Fruit fly (Drosophila melanogaster): ENCODE measurements around the gene Obp93a.

The Obp93a gene

DNA sequence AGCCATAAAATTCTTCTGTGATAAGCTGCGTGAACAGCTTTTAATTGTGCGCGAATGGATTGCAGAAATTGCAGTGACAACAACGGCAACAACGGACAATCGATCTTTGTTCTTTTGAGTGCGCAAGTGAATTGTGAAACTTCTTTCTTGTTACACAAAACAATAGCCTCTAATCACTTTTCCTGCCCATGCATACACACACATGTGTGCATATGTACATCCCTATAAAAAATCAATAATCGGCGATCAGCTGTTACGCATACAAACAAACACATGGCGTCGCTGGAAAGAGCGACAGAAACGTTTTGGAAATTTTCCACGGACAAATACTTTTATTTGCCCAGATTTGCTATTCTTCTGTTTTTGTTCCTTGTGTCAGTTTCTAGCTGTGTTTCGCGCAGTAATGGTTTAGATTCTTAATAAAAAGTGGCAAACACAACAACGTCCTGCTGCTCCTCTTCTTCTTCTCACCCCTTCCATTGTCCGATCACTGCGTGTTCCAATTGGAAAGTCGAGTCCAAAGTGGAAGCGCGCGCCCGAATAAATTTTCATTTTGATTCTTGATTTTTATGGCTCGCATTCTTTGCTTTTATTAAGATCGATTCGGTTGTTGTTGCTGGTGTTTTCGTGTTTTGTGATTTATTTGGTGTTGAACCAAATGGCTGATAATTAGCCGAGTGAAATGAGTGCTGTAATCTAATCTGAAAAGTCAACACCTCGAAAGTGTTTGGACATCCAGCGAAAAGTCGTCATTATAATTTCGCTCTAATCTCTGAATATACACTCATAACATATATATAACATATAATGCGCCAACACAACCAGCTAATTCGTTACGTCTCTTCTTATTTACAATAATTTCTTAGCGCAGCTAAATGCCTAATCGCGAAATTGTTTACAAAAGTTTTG is 27.3 kb upstream of the Obp93a start (continued):
- TF ChIP-seq woc (GFP tag; optimal IDR thresholded peaks at IDR 0.05) (no peak), Hr78 (GFP tag; optimal IDR thresholded peaks at IDR 0.05) (no peak)

DNA sequence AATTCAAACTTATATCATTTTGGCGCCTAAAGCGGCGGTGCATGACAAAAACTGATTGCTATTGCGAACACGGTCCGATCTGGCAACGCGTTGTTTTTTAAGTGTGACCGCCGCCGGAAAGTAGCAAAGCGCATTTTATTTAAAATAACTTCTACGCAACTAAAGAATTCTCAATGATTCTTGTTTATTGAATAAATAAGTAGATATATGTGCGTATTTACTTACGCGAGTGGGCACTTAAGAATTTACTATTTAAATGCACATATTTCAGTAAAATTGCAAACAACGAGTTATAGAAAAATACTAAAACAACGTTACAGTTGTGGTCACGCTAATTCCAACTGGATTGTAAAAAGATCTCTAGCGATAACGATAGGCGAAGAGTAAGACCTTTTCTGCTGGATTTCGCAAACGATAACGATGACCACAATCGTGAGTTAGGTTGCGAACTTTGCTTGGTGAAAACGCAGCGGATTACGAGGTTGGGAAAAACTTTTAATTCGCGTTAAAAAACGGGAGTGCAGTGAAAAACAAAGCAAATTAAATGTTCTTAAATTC is 26.5 kb upstream of the Obp93a start:
- TF ChIP-seq Jra (GFP tag; optimal IDR thresholded peaks at IDR 0.05) (no peak), Hr78 (GFP tag; optimal IDR thresholded peaks at IDR 0.05) (no peak), sage (GFP tag; optimal IDR thresholded peaks at IDR 0.05) (no peak), OdsH (GFP tag; optimal IDR thresholded peaks at IDR 0.05) (no peak), dl (GFP tag; optimal IDR thresholded peaks at IDR 0.05; ENCODE audit: insufficient read depth in 1 of 2, partially characterized antibody in 2 of 2) (peak in 1 of 2 experiments; percentile 5), Vsx2 (GFP tag; optimal IDR thresholded peaks at IDR 0.05; ENCODE audit: partially characterized antibody) (no peak), psq (GFP tag; optimal IDR thresholded peaks at IDR 0.05) (no peak), h (GFP tag; optimal IDR thresholded peaks at IDR 0.05) (peak; percentile 13), Rel (GFP tag; optimal IDR thresholded peaks at IDR 0.05) (no peak), Rel (tag; optimal IDR thresholded peaks at IDR 0.05) (peak; percentile 29), CG9705 (GFP tag; optimal IDR thresholded peaks at IDR 0.05) (no peak), CrebA (GFP tag; optimal IDR thresholded peaks at IDR 0.05; ENCODE audit: borderline replicate concordance) (no peak), brk (GFP tag; optimal IDR thresholded peaks at IDR 0.05) (no peak), tai (GFP tag; optimal IDR thresholded peaks at IDR 0.05) (no peak), rgr (GFP tag; optimal IDR thresholded peaks at IDR 0.05) (no peak), CG32264 (GFP tag; optimal IDR thresholded peaks at IDR 0.05) (no peak), dmrt93B (GFP tag; optimal IDR thresholded peaks at IDR 0.05) (no peak), Hnf4 (GFP tag; optimal IDR thresholded peaks at IDR 0.05) (peak; percentile 16), lola (GFP tag; optimal IDR thresholded peaks at IDR 0.05) (no peak), jim (GFP tag; optimal IDR thresholded peaks at IDR 0.05) (no peak), sv (GFP tag; optimal IDR thresholded peaks at IDR 0.05) (no peak), pan (optimal IDR thresholded peaks at IDR 0.05) (no peak), woc (GFP tag; optimal IDR thresholded peaks at IDR 0.05) (no peak), Dfd (GFP tag; optimal IDR thresholded peaks at IDR 0.05) (no peak), Dif (GFP tag; optimal IDR thresholded peaks at IDR 0.05; ENCODE audit: partially characterized antibody) (peak; percentile 83)

DNA sequence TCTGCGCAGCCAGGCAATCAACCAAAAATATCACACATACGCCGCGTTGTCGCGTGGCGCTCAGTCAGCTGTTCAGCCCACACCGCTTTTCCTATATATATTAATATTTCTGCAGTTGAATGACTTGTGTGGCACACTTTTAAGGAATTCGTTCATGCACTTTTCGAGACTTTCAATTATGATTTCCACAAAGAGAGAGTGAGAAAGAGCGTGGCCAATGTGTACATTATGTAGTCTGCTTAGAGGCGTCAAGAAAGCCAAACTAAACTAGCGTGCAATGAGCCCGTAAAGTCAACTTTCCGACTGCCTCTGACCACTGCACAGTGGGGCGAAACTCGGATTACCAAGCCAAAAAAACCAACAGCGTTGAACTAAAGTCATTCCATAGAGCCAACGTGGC is 24.6 kb upstream of the Obp93a start:
- peak; percentile 49 for TF ChIP-seq h (GFP tag; optimal IDR thresholded peaks at IDR 0.05)
- no peak for TF ChIP-seq psq (GFP tag; optimal IDR thresholded peaks at IDR 0.05)

DNA sequence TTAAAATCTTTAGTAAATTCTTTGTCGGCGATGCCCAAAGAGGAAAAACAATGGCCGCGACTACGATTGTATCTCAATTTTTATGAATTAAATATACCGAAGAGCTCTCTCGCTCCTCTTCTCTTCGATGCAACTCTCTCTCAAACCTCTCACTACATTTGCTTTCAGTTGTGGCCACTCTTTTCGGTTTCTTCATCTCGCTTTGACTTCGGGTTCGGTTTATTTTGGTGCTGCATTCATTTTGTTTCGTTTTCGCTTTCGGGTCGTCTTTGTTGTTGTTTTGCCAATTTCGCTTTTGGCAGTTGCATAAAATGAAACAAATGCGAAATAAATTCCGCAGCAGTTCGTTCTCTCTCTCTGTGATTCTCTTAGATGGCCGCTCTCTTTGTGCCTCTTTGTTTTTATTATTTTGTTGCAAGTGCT is 23.4 kb upstream of the Obp93a start:
- TF ChIP-seq Dif (GFP tag; optimal IDR thresholded peaks at IDR 0.05; ENCODE audit: partially characterized antibody): peak; percentile 78
- TF ChIP-seq dl (GFP tag; optimal IDR thresholded peaks at IDR 0.05; ENCODE audit: insufficient read depth in 1 of 2, partially characterized antibody in 2 of 2): peak; percentile 80 to 84
- TF ChIP-seq CG9705 (GFP tag; optimal IDR thresholded peaks at IDR 0.05): no peak
- peak; percentile 78 for TF ChIP-seq Rel (GFP tag; optimal IDR thresholded peaks at IDR 0.05)
- TF ChIP-seq Rel (tag; optimal IDR thresholded peaks at IDR 0.05): peak; percentile 47
- TF ChIP-seq sv (GFP tag; optimal IDR thresholded peaks at IDR 0.05): no peak
- TF ChIP-seq dmrt93B (GFP tag; optimal IDR thresholded peaks at IDR 0.05): no peak
- TF ChIP-seq Sp1 (GFP tag; optimal IDR thresholded peaks at IDR 0.05): peak; percentile 86
- no peak for TF ChIP-seq ey (GFP tag; optimal IDR thresholded peaks at IDR 0.05)
- TF ChIP-seq brk (GFP tag; optimal IDR thresholded peaks at IDR 0.05): peak; percentile 65
- TF ChIP-seq psq (GFP tag; optimal IDR thresholded peaks at IDR 0.05): peak; percentile 3
- peak; percentile 57 for TF ChIP-seq Vsx2 (GFP tag; optimal IDR thresholded peaks at IDR 0.05; ENCODE audit: partially characterized antibody)
- TF ChIP-seq br (GFP tag; optimal IDR thresholded peaks at IDR 0.05): peak; percentile 34
- peak; percentile 89 for TF ChIP-seq CrebA (GFP tag; optimal IDR thresholded peaks at IDR 0.05; ENCODE audit: borderline replicate concordance)
- TF ChIP-seq sage (GFP tag; optimal IDR thresholded peaks at IDR 0.05): peak; percentile 60
- no peak for TF ChIP-seq usp (GFP tag; optimal IDR thresholded peaks at IDR 0.05)
- peak; percentile 33 for TF ChIP-seq woc (GFP tag; optimal IDR thresholded peaks at IDR 0.05)
- no peak for TF ChIP-seq Mio (GFP tag; optimal IDR thresholded peaks at IDR 0.05)

All from whole organism, wandering third instar larva.